Fruit fly (Drosophila melanogaster) whole organism, pupa: ENCODE data around the gene rec.

Experiments
- CG10348 ChIP-seq: fragments of 200-800 bp; sonication (Bioruptor generic); IDR thresholded peaks from 2 replicates; pipeline ENCODE4 v1.3.6; 2022; ENCODE audit warnings: missing biosample characterization, missing genetic modification characterization
- CG12605 ChIP-seq: fragments of 200-800 bp; sonication (Bioruptor generic); IDR thresholded peaks from 2 replicates; pipeline ENCODE4 v1.3.6; 2022; ENCODE audit warnings: missing biosample characterization, missing genetic modification characterization
- CG13204 ChIP-seq: fragments of 200-800 bp; sonication (Bioruptor generic); optimal IDR thresholded peaks from 2 replicates; lab custom pipeline; 2018; ENCODE audit warnings: missing biosample characterization, mild to moderate bottlenecking, missing genetic modification characterization, moderate library complexity
- CG14655 ChIP-seq: fragments of 200-800 bp; sonication (Bioruptor generic); optimal IDR thresholded peaks from 3 replicates; lab custom pipeline; 2017; ENCODE audit warnings: mild to moderate bottlenecking, missing biosample characterization, missing genetic modification reagents, missing genetic modification characterization
- CG15710 ChIP-seq: fragments of 200-800 bp; sonication (Bioruptor generic); optimal IDR thresholded peaks from 2 replicates; lab custom pipeline; 2018; ENCODE audit warnings: missing biosample characterization, mild to moderate bottlenecking, missing genetic modification characterization, moderate library complexity
- CG17806 ChIP-seq: fragments of 200-800 bp; sonication (Bioruptor generic); optimal IDR thresholded peaks from 2 replicates; lab custom pipeline; 2018; ENCODE audit warnings: missing biosample characterization, mild to moderate bottlenecking, missing genetic modification characterization, moderate library complexity
- CG32121 ChIP-seq: fragments of 200-800 bp; sonication (Bioruptor generic); IDR thresholded peaks from 2 replicates; pipeline ENCODE4 v1.3.6; 2022; ENCODE audit warnings: missing biosample characterization, missing genetic modification characterization
- CG34367 ChIP-seq: fragments of 200-800 bp; sonication (Bioruptor generic); optimal IDR thresholded peaks from 2 replicates; lab custom pipeline; 2018; ENCODE audit warnings: missing biosample characterization, mild to moderate bottlenecking, missing genetic modification characterization
- CG4496 ChIP-seq: fragments of 200-800 bp; sonication (Bioruptor generic); IDR thresholded peaks from 3 replicates; pipeline ENCODE4 v1.3.6; 2022; ENCODE audit warnings: missing biosample characterization, missing genetic modification characterization
- CG8159 ChIP-seq: fragments of 200-800 bp; sonication (Bioruptor generic); optimal IDR thresholded peaks from 3 replicates; lab custom pipeline; 2018; ENCODE audit warnings: missing biosample characterization, mild to moderate bottlenecking, missing genetic modification characterization, moderate library complexity
- CG8301 ChIP-seq: fragments of 200-800 bp; sonication (Bioruptor generic); optimal IDR thresholded peaks from 2 replicates; lab custom pipeline; 2018; ENCODE audit warnings: missing biosample characterization, mild to moderate bottlenecking, missing genetic modification characterization
- CG9948 ChIP-seq: fragments of 200-800 bp; sonication (Bioruptor generic); optimal IDR thresholded peaks from 2 replicates; lab custom pipeline; 2018; ENCODE audit warnings: missing biosample characterization, mild to moderate bottlenecking, missing genetic modification characterization, moderate library complexity
- D1 ChIP-seq: fragments of 200-800 bp; sonication (Bioruptor generic); optimal IDR thresholded peaks from 2 replicates; lab custom pipeline; 2018; ENCODE audit warnings: missing biosample characterization, mild to moderate bottlenecking, missing genetic modification characterization, moderate library complexity
- EcR ChIP-seq: fragments of 200-800 bp; sonication (Bioruptor generic); optimal IDR thresholded peaks from 3 replicates; lab custom pipeline; 2019; ENCODE audit warnings: missing biosample characterization, missing genetic modification characterization, mild to moderate bottlenecking, moderate library complexity, missing genetic modification reagents
- Ets98B ChIP-seq: fragments of 200-800 bp; sonication (Bioruptor generic); IDR thresholded peaks from 2 replicates; pipeline ENCODE4 v1.3.6; 2022; ENCODE audit warnings: missing biosample characterization, missing genetic modification characterization
- Pif1A ChIP-seq: fragments of 200-800 bp; sonication (Bioruptor generic); optimal IDR thresholded peaks from 3 replicates; lab custom pipeline; 2016; ENCODE audit warnings: missing biosample characterization, missing genetic modification characterization
- Pif1B ChIP-seq: fragments of 200-800 bp; sonication (Bioruptor generic); optimal IDR thresholded peaks from 3 replicates; lab custom pipeline; 2016; ENCODE audit warnings: missing biosample characterization, missing genetic modification characterization
- Snoo ChIP-seq: fragments of 200-800 bp; sonication (Bioruptor generic); optimal IDR thresholded peaks from 3 replicates; lab custom pipeline; 2017; ENCODE audit warnings: missing biosample characterization, mild to moderate bottlenecking, missing genetic modification characterization, inconsistent platforms
- fd96Ca ChIP-seq: fragments of 200-800 bp; sonication (Bioruptor generic); IDR thresholded peaks from 3 replicates; pipeline ENCODE4 v1.3.6; 2022; ENCODE audit warnings: missing biosample characterization, missing genetic modification characterization
- gl ChIP-seq: fragments of 200-800 bp; sonication (Bioruptor generic); optimal IDR thresholded peaks from 2 replicates; lab custom pipeline; 2018; ENCODE audit warnings: missing biosample characterization, mild to moderate bottlenecking, missing genetic modification characterization
- rn ChIP-seq: fragments of 200-800 bp; sonication (Bioruptor generic); IDR thresholded peaks from 2 replicates; pipeline ENCODE4 v1.3.6; 2022; ENCODE audit warnings: missing biosample characterization, missing genetic modification characterization

Gene rec

DNA sequence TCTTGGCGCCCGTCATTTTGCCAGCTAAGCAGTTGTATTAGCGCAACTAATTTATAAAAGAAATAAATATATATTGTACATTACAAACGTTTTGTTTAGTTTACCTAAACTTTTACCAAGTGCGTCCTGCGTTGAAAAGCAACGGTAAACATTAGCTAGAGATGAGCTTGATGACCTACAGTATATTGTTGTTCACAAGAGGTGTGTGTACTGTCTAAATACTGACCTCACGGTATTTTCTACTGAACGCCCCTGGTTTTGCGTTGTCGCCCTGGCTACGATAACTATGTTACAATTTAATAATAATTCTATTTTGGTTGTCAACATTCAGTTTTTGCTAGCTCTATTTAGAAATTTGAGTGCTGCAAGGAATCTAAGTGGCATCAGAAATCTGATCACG, 40.0 kb downstream of the rec start, which contains the start of gene Acyp2:
TSS of gene Acyp2 (plus strand) at position 262 of the 400 bp plus-strand sequence.
- TF ChIP-seq D1 (tag; lab: Kevin White, UChicago) (no peak), fd96Ca (no peak), Ets98B (GFP tag; lab: Robert Waterston, UW) (no peak), gl (no peak), CG8159 (tag; lab: Kevin White, UChicago) (no peak), CG8301 (tag; lab: Kevin White, UChicago) (no peak), CG15710 (tag; lab: Kevin White, UChicago) (no peak), CG10348 (no peak), rn (GFP tag; lab: Robert Waterston, UW) (no peak), Pif1B (GFP tag; lab: Kevin White, UChicago) (no peak), Snoo (tag; lab: Kevin White, UChicago) (no peak)

dm6 chr3R:15788221-15788620, 44.2 kb downstream of the rec start, which contains the start of gene Uros2:
TSS of gene Uros2 (plus strand) at chr3R:15788521.
- TF ChIP-seq fd96Ca = no peak
- TF ChIP-seq gl = no peak
- no peak for TF ChIP-seq Snoo (tag; lab: Kevin White, UChicago)
- TF ChIP-seq CG8159 (tag; lab: Kevin White, UChicago) = no peak
- no peak for TF ChIP-seq Pif1A
- no peak for TF ChIP-seq CG15710 (tag; lab: Kevin White, UChicago)
- TF ChIP-seq CG8301 (tag; lab: Kevin White, UChicago) = no peak
- no peak for TF ChIP-seq Pif1B (GFP tag; lab: Kevin White, UChicago)
- TF ChIP-seq CG34367 (tag; lab: Kevin White, UChicago) = no peak
- no peak for TF ChIP-seq rn (GFP tag; lab: Robert Waterston, UW)
- TF ChIP-seq EcR (GFP tag; lab: Kevin White, UChicago) = no peak
- no peak for TF ChIP-seq CG13204 (GFP tag; lab: Kevin White, UChicago)
- no peak for TF ChIP-seq CG9948 (tag; lab: Kevin White, UChicago)
- no peak for TF ChIP-seq CG10348
- TF ChIP-seq CG32121 (GFP tag; lab: Robert Waterston, UW) = no peak

dm6 chr3R:15786538-15786937, 45.9 kb downstream of the rec start, which contains the start of gene CG9590:
TSS of gene CG9590 (plus strand) at chr3R:15786703.
- TF ChIP-seq CG13204 (GFP tag; lab: Kevin White, UChicago) = no peak
- TF ChIP-seq CG34367 (tag; lab: Kevin White, UChicago) = no peak
- TF ChIP-seq CG4496 (GFP tag; lab: Robert Waterston, UW) = no peak
- TF ChIP-seq CG8159 (tag; lab: Kevin White, UChicago) = no peak
- TF ChIP-seq CG15710 (tag; lab: Kevin White, UChicago) = no peak

- no peak for TF ChIP-seq CG9948 (tag; lab: Kevin White, UChicago)
- TF ChIP-seq, all 21 proteins: peak for 0
Measured at dm6 chr3R:15784298-15784697, 48.1 kb downstream of the rec start.

DNA sequence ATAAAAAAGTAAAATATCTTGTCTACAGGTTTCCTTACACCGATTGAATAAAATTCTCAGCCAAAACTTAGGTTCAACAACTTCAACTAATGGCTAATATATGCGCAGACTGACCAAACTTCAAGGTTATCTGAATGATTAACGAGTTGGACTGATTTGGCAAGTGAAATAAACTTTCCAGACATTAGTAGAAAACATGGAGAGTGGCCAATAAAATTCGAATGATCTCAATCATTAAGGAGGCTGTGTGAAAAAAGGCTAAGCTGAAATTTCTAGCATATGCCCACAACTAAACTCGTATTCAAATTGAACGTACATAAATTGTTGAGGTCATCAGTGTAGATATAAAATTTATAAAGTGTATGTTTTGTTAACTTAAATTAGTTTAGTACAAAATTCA, 52.9 kb downstream of the rec start, which contains the start of gene CG5614:
TSS of gene CG5614 (plus strand) at position 301 of the 400 bp plus-strand sequence.
- TF ChIP-seq Snoo (tag; lab: Kevin White, UChicago) (no peak), CG12605 (GFP tag; lab: Robert Waterston, UW) (no peak), D1 (tag; lab: Kevin White, UChicago) (no peak), CG8159 (tag; lab: Kevin White, UChicago) (no peak), CG17806 (tag; lab: Kevin White, UChicago) (no peak), Pif1A (no peak), Pif1B (GFP tag; lab: Kevin White, UChicago) (no peak)

DNA sequence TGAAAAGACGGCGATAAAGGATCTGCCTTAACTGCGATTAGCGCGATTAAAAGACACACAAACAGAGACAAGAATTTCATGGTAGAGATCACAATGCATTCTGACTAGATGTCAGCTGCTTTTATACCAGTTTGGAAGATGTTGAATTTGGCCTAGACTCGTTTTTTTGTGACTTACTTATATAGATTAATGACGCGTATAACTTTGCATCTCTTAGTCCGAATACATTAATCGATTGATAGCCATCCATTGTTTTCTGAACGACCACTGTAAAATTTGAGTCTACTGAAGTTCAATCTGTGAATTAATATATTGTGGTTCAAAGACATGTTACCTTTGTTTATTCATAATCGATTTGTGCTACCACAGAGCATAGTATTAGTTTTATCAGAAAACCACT, 57.2 kb downstream of the rec start, which contains the start of gene CG45207:
TSS of gene CG45207 (minus strand) at position 101 of the 400 bp plus-strand sequence.
- TF ChIP-seq CG10348 (no peak), CG32121 (GFP tag; lab: Robert Waterston, UW) (no peak), Pif1B (GFP tag; lab: Kevin White, UChicago) (no peak), Ets98B (GFP tag; lab: Robert Waterston, UW) (no peak), CG14655 (GFP tag; lab: Kevin White, UChicago) (no peak), Pif1A (no peak), CG8159 (tag; lab: Kevin White, UChicago) (no peak), CG13204 (GFP tag; lab: Kevin White, UChicago) (no peak), CG34367 (tag; lab: Kevin White, UChicago) (no peak), CG15710 (tag; lab: Kevin White, UChicago) (no peak)
- TF ChIP-seq, all 21 proteins: peak for 0

DNA sequence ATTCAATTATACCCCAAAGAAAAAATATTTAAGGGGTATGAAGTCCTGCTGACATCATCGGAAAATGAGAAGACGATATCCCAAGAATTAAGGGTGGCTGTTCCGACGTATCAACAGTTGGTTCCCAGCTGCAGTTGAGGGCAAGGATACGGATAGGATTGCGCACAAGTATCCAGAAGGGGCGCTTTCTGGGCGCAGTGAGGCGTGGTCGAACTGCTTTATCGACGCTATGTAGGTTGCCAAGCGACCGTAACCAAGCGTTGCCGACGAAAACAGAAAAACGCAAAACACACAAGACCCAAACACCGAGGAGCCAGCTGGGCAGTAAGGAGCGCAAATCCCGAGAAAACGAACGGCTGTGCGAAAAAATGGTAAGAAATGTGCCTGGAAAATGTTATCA, 58.3 kb downstream of the rec start, which contains the start of gene Ttc26:
TSS of gene Ttc26 (plus strand) at position 289 of the 400 bp plus-strand sequence.
- TF ChIP-seq CG8159 (tag; lab: Kevin White, UChicago) (no peak), Snoo (tag; lab: Kevin White, UChicago) (no peak), CG17806 (tag; lab: Kevin White, UChicago) (no peak), CG10348 (no peak), Pif1A (no peak), D1 (tag; lab: Kevin White, UChicago) (no peak), CG15710 (tag; lab: Kevin White, UChicago) (no peak), EcR (GFP tag; lab: Kevin White, UChicago) (no peak), CG12605 (GFP tag; lab: Robert Waterston, UW) (no peak), rn (GFP tag; lab: Robert Waterston, UW) (no peak), CG14655 (GFP tag; lab: Kevin White, UChicago) (no peak), Pif1B (GFP tag; lab: Kevin White, UChicago) (no peak), fd96Ca (no peak), CG8301 (tag; lab: Kevin White, UChicago) (no peak), CG9948 (tag; lab: Kevin White, UChicago) (no peak), gl (no peak), Ets98B (GFP tag; lab: Robert Waterston, UW) (no peak), CG13204 (GFP tag; lab: Kevin White, UChicago) (no peak)
